Worm (Caenorhabditis elegans): ENCODE data around the gene ifp-1.

ifp-1 gene

ce11 chrX:9656772-9657171 is 23.2 kb downstream of the ifp-1 start:
- TF ChIP-seq hlh-26 (GFP tag; conservative IDR thresholded peaks at IDR 0.05) (no peak), B0336.3 (GFP tag; IDR thresholded peaks at IDR 0.05) (no peak), egl-18 (GFP tag; IDR thresholded peaks at IDR 0.05) (no peak), Y67H2A.10 (GFP tag; conservative IDR thresholded peaks at IDR 0.05) (no peak), ztf-18 (tag; optimal IDR thresholded peaks at IDR 0.05) (no peak), tbp1 (GFP tag; optimal IDR thresholded peaks at IDR 0.05) (no peak), ceh-79 (tag; optimal IDR thresholded peaks at IDR 0.05) (no peak)

- no peak for TF ChIP-seq lin-35 (GFP tag; optimal IDR thresholded peaks at IDR 0.05)
- TF ChIP-seq C17E4.6 (GFP tag; IDR thresholded peaks at IDR 0.05), result no peak
- TF ChIP-seq lag-1 (GFP tag; IDR thresholded peaks at IDR 0.05), result no peak
- TF ChIP-seq T07F8.4 (tag; optimal IDR thresholded peaks at IDR 0.05), result no peak
- no peak for TF ChIP-seq rcor-1 (GFP tag; IDR thresholded peaks at IDR 0.05)
- no peak for TF ChIP-seq lin-26 (GFP tag; IDR thresholded peaks at IDR 0.05)
- no peak for TF ChIP-seq hmg-1.2 (GFP tag; IDR thresholded peaks at IDR 0.05)
- TF ChIP-seq T26A5.8 (tag; optimal IDR thresholded peaks at IDR 0.05), result no peak
- TF ChIP-seq sea-2 (GFP tag; IDR thresholded peaks at IDR 0.05), result no peak
- no peak for TF ChIP-seq unc-62 (GFP tag; optimal IDR thresholded peaks at IDR 0.05)
- no peak for TF ChIP-seq xnd-1 (tag; optimal IDR thresholded peaks at IDR 0.05)
- TF ChIP-seq ceh-79 (tag; optimal IDR thresholded peaks at IDR 0.05), result no peak
- TF ChIP-seq egl-44 (GFP tag; IDR thresholded peaks at IDR 0.05), result no peak
- TF ChIP-seq ceh-58 (GFP tag; IDR thresholded peaks at IDR 0.05), result no peak
- no peak for TF ChIP-seq Y53G8AR.9 (GFP tag; conservative IDR thresholded peaks at IDR 0.05)
- no peak for TF ChIP-seq F23B12.7 (tag; optimal IDR thresholded peaks at IDR 0.05; ENCODE audit: insufficient read depth)
- no peak for TF ChIP-seq tbp1 (GFP tag; optimal IDR thresholded peaks at IDR 0.05)
These were observed 25.7 kb downstream of the ifp-1 start for ce11 chrX:9654232-9654631.

ce11 chrX:9653478-9653877 is 26.5 kb downstream of the ifp-1 start:
- TF ChIP-seq hmg-20 (GFP tag; IDR thresholded peaks at IDR 0.05), result no peak
- no peak for TF ChIP-seq snpc-1.1 (tag; optimal IDR thresholded peaks at IDR 0.05; ENCODE audit: insufficient read depth)
- no peak for TF ChIP-seq egl-18 (GFP tag; IDR thresholded peaks at IDR 0.05)
- TF ChIP-seq mel-28 (tag; optimal IDR thresholded peaks at IDR 0.05; ENCODE audit: borderline replicate concordance), result no peak
- no peak for TF ChIP-seq attf-6 (GFP tag; IDR thresholded peaks at IDR 0.05)
- no peak for TF ChIP-seq ztf-18 (tag; optimal IDR thresholded peaks at IDR 0.05)
- TF ChIP-seq mcd-1 (GFP tag; IDR thresholded peaks at IDR 0.05), result no peak

ce11 chrX:9653016-9653415 is 27.0 kb downstream of the ifp-1 start, which contains the start of gene aex-2:
TSS of gene aex-2 (minus strand) at chrX:9653116.
- TF ChIP-seq ztf-25 (GFP tag; IDR thresholded peaks at IDR 0.05) (no peak), repo-1 (tag; optimal IDR thresholded peaks at IDR 0.05) (no peak), snpc-4 (GFP tag; optimal IDR thresholded peaks at IDR 0.05) (no peak), snpc-4 (tag; optimal IDR thresholded peaks at IDR 0.05) (no peak), ztf-28 (GFP tag; IDR thresholded peaks at IDR 0.05) (no peak), ceh-100 (GFP tag; IDR thresholded peaks at IDR 0.05) (no peak), ztf-18 (tag; optimal IDR thresholded peaks at IDR 0.05) (no peak), K12H6.12 (tag; optimal IDR thresholded peaks at IDR 0.05) (no peak), mel-28 (tag; optimal IDR thresholded peaks at IDR 0.05; ENCODE audit: borderline replicate concordance) (no peak), C17E4.6 (GFP tag; IDR thresholded peaks at IDR 0.05) (no peak), mcd-1 (GFP tag; IDR thresholded peaks at IDR 0.05) (no peak), die-1 (tag; optimal IDR thresholded peaks at IDR 0.05) (no peak), F49E8.2 (tag; optimal IDR thresholded peaks at IDR 0.05; ENCODE audit: insufficient read depth) (no peak), ccch-3 (GFP tag; optimal IDR thresholded peaks at IDR 0.05) (no peak), sptf-2 (GFP tag; optimal IDR thresholded peaks at IDR 0.05) (no peak), mxl-1 (tag; optimal IDR thresholded peaks at IDR 0.05) (no peak), hmg-20 (GFP tag; IDR thresholded peaks at IDR 0.05) (no peak), athp-1 (tag; optimal IDR thresholded peaks at IDR 0.05) (no peak), fkh-3 (tag; optimal IDR thresholded peaks at IDR 0.05) (no peak)
